Worm (Caenorhabditis elegans) whole organism, young adult: ENCODE data around the gene pigx-1.

Source experiments
- ama-1 ChIP-seq, 3 experiments: fragments of 150-350 bp in 1 of 3; sonication (generic microtip) in 2 of 3; optimal IDR thresholded peaks; 2 replicates each; lab custom pipeline; 2014 to 2018; ENCODE audit warnings: missing biosample characterization in 2 of 3, missing genetic modification characterization in 2 of 3, missing genetic modification reagents in 2 of 3
- aptf-3 ChIP-seq: fragments of 200-800 bp; sonication (Bioruptor generic); IDR thresholded peaks from 2 replicates; pipeline ENCODE4 v1.3.6; 2022; ENCODE audit warnings: missing genetic modification characterization, missing compliant biosample characterization
- athp-1 ChIP-seq: sonication (generic microtip); optimal IDR thresholded peaks from 2 replicates; lab custom pipeline; 2017; ENCODE audit warnings: mild to moderate bottlenecking, missing genetic modification characterization, missing compliant biosample characterization
- attf-6 ChIP-seq: fragments of 200-800 bp; sonication (Bioruptor generic); IDR thresholded peaks from 2 replicates; pipeline ENCODE4 v1.3.6; 2022; ENCODE audit warnings: missing genetic modification reagents, missing genetic modification characterization, missing compliant biosample characterization
- ceh-27 ChIP-seq: fragments of 200-800 bp; sonication (Bioruptor generic); optimal IDR thresholded peaks from 2 replicates; lab custom pipeline; 2018; ENCODE audit warnings: mild to moderate bottlenecking, missing genetic modification characterization, moderate library complexity, missing compliant biosample characterization
- egl-18 ChIP-seq: fragments of 200-800 bp; sonication (Bioruptor generic); IDR thresholded peaks from 2 replicates; pipeline ENCODE4 v1.3.6; 2022; ENCODE audit warnings: missing genetic modification reagents, missing genetic modification characterization, missing compliant biosample characterization
- him-1 ChIP-seq: sonication (generic microtip); optimal IDR thresholded peaks from 2 replicates; lab custom pipeline; 2016; ENCODE audit warnings: missing genotype, missing genetic modification reagents, missing genetic modification characterization, missing compliant biosample characterization
- hrde-1 ChIP-seq: sonication (generic microtip); optimal IDR thresholded peaks from 2 replicates; lab custom pipeline; 2016; ENCODE audit warnings: missing genetic modification characterization, mild to moderate bottlenecking, missing compliant biosample characterization, moderate library complexity, missing genotype, missing genetic modification reagents, borderline replicate concordance
- madf-8 ChIP-seq: fragments of 200-800 bp; sonication (Bioruptor generic); conservative IDR thresholded peaks from 2 replicates; pipeline ENCODE4 v1.3.6; 2022; ENCODE audit warnings: missing genetic modification reagents, missing genetic modification characterization, missing compliant biosample characterization
- mxl-1 ChIP-seq: sonication (generic microtip); optimal IDR thresholded peaks from 2 replicates; lab custom pipeline; 2016; ENCODE audit warnings: missing genetic modification characterization, missing compliant biosample characterization
- pha-4 ChIP-seq: fragments of 150-350 bp; sonication (generic microtip); optimal IDR thresholded peaks from 2 replicates; lab custom pipeline; 2014; ENCODE audit warnings: missing biosample characterization, missing genetic modification reagents, missing genetic modification characterization
- snpc-1.1 ChIP-seq: sonication (generic microtip); optimal IDR thresholded peaks from 2 replicates; lab custom pipeline; 2017; ENCODE audit warnings: missing genetic modification characterization, mild to moderate bottlenecking, missing compliant biosample characterization, antibody characterized with exemption, moderate library complexity, missing genotype, missing genetic modification reagents; ENCODE audit not compliant: insufficient read depth
- snpc-1.3 ChIP-seq: sonication (generic microtip); optimal IDR thresholded peaks from 2 replicates; lab custom pipeline; 2017; ENCODE audit warnings: missing genetic modification characterization, mild to moderate bottlenecking, missing compliant biosample characterization, antibody characterized with exemption, moderate library complexity, missing genotype, missing genetic modification reagents; ENCODE audit not compliant: insufficient read depth
- tbp1 ChIP-seq: fragments of 200-800 bp; sonication (Bioruptor generic); optimal IDR thresholded peaks from 2 replicates; lab custom pipeline; 2018; ENCODE audit warnings: mild to moderate bottlenecking, missing genetic modification characterization, missing compliant biosample characterization

DNA sequence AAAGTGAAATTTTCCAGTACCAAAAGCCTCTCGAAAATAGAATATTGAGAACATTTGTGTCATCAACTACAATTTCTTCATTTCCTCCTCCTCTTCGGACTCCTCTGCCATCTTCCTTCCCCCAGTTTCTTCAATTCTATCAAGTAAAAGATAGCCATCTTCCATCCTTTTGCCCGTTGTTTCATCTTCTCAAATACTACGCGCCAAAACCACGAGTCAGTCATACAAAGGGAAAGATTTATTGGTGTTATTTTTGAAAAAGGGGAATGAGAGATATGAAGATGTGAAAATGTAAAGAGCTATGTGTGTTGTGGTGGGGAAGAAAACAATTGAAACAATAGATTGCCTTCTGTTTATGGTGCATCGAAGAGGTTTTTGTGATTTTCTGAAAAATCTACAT is 25.4 kb upstream of the pigx-1 start:
- TF ChIP-seq egl-18 (GFP tag; lab: Robert Waterston, UW) (no peak), snpc-1.1 (no peak), athp-1 (no peak), mxl-1 (tag; lab: Kevin White, UChicago) (no peak), ama-1 (optimal IDR thresholded peaks at IDR 0.05; lab: Kevin White, UChicago) (no peak), ama-1 (GFP tag; optimal IDR thresholded peaks at IDR 0.05; lab: Kevin White, UChicago) (no peak), him-1 (tag; lab: Kevin White, UChicago) (no peak), ceh-27 (GFP tag; lab: Kevin White, UChicago) (no peak), hrde-1 (tag; lab: Kevin White, UChicago) (no peak), tbp1 (GFP tag; lab: Kevin White, UChicago) (no peak), snpc-1.3 (tag; lab: Kevin White, UChicago) (no peak), pha-4 (tag; lab: Kevin White, UChicago) (no peak), aptf-3 (GFP tag; lab: Robert Waterston, UW) (no peak), madf-8 (GFP tag; lab: Robert Waterston, UW) (no peak), attf-6 (GFP tag; lab: Robert Waterston, UW) (no peak)
